Fruit fly (Drosophila melanogaster) whole organism, pupa: Measurements from ENCODE around the gene CG13699.

Experiments used
- CG10348 ChIP-seq: fragments of 200-800 bp; sonication (Bioruptor generic); IDR thresholded peaks from 2 replicates; pipeline ENCODE4 v1.3.6; 2022; ENCODE audit warnings: missing biosample characterization, missing genetic modification characterization
- CG12605 ChIP-seq: fragments of 200-800 bp; sonication (Bioruptor generic); IDR thresholded peaks from 2 replicates; pipeline ENCODE4 v1.3.6; 2022; ENCODE audit warnings: missing biosample characterization, missing genetic modification characterization
- CG13204 ChIP-seq: fragments of 200-800 bp; sonication (Bioruptor generic); optimal IDR thresholded peaks from 2 replicates; lab custom pipeline; 2018; ENCODE audit warnings: missing biosample characterization, mild to moderate bottlenecking, missing genetic modification characterization, moderate library complexity
- CG14655 ChIP-seq: fragments of 200-800 bp; sonication (Bioruptor generic); optimal IDR thresholded peaks from 3 replicates; lab custom pipeline; 2017; ENCODE audit warnings: mild to moderate bottlenecking, missing biosample characterization, missing genetic modification reagents, missing genetic modification characterization
- CG15710 ChIP-seq: fragments of 200-800 bp; sonication (Bioruptor generic); optimal IDR thresholded peaks from 2 replicates; lab custom pipeline; 2018; ENCODE audit warnings: missing biosample characterization, mild to moderate bottlenecking, missing genetic modification characterization, moderate library complexity
- CG17806 ChIP-seq: fragments of 200-800 bp; sonication (Bioruptor generic); optimal IDR thresholded peaks from 2 replicates; lab custom pipeline; 2018; ENCODE audit warnings: missing biosample characterization, mild to moderate bottlenecking, missing genetic modification characterization, moderate library complexity
- CG32121 ChIP-seq: fragments of 200-800 bp; sonication (Bioruptor generic); IDR thresholded peaks from 2 replicates; pipeline ENCODE4 v1.3.6; 2022; ENCODE audit warnings: missing biosample characterization, missing genetic modification characterization
- CG34367 ChIP-seq: fragments of 200-800 bp; sonication (Bioruptor generic); optimal IDR thresholded peaks from 2 replicates; lab custom pipeline; 2018; ENCODE audit warnings: missing biosample characterization, mild to moderate bottlenecking, missing genetic modification characterization
- CG4496 ChIP-seq: fragments of 200-800 bp; sonication (Bioruptor generic); IDR thresholded peaks from 3 replicates; pipeline ENCODE4 v1.3.6; 2022; ENCODE audit warnings: missing biosample characterization, missing genetic modification characterization
- CG8159 ChIP-seq: fragments of 200-800 bp; sonication (Bioruptor generic); optimal IDR thresholded peaks from 3 replicates; lab custom pipeline; 2018; ENCODE audit warnings: missing biosample characterization, mild to moderate bottlenecking, missing genetic modification characterization, moderate library complexity
- CG8301 ChIP-seq: fragments of 200-800 bp; sonication (Bioruptor generic); optimal IDR thresholded peaks from 2 replicates; lab custom pipeline; 2018; ENCODE audit warnings: missing biosample characterization, mild to moderate bottlenecking, missing genetic modification characterization
- CG9948 ChIP-seq: fragments of 200-800 bp; sonication (Bioruptor generic); optimal IDR thresholded peaks from 2 replicates; lab custom pipeline; 2018; ENCODE audit warnings: missing biosample characterization, mild to moderate bottlenecking, missing genetic modification characterization, moderate library complexity
- D1 ChIP-seq: fragments of 200-800 bp; sonication (Bioruptor generic); optimal IDR thresholded peaks from 2 replicates; lab custom pipeline; 2018; ENCODE audit warnings: missing biosample characterization, mild to moderate bottlenecking, missing genetic modification characterization, moderate library complexity
- EcR ChIP-seq: fragments of 200-800 bp; sonication (Bioruptor generic); optimal IDR thresholded peaks from 3 replicates; lab custom pipeline; 2019; ENCODE audit warnings: missing biosample characterization, missing genetic modification characterization, mild to moderate bottlenecking, moderate library complexity, missing genetic modification reagents
- Ets98B ChIP-seq: fragments of 200-800 bp; sonication (Bioruptor generic); IDR thresholded peaks from 2 replicates; pipeline ENCODE4 v1.3.6; 2022; ENCODE audit warnings: missing biosample characterization, missing genetic modification characterization
- Pif1A ChIP-seq: fragments of 200-800 bp; sonication (Bioruptor generic); optimal IDR thresholded peaks from 3 replicates; lab custom pipeline; 2016; ENCODE audit warnings: missing biosample characterization, missing genetic modification characterization
- Pif1B ChIP-seq: fragments of 200-800 bp; sonication (Bioruptor generic); optimal IDR thresholded peaks from 3 replicates; lab custom pipeline; 2016; ENCODE audit warnings: missing biosample characterization, missing genetic modification characterization
- Snoo ChIP-seq: fragments of 200-800 bp; sonication (Bioruptor generic); optimal IDR thresholded peaks from 3 replicates; lab custom pipeline; 2017; ENCODE audit warnings: missing biosample characterization, mild to moderate bottlenecking, missing genetic modification characterization, inconsistent platforms
- fd96Ca ChIP-seq: fragments of 200-800 bp; sonication (Bioruptor generic); IDR thresholded peaks from 3 replicates; pipeline ENCODE4 v1.3.6; 2022; ENCODE audit warnings: missing biosample characterization, missing genetic modification characterization
- gl ChIP-seq: fragments of 200-800 bp; sonication (Bioruptor generic); optimal IDR thresholded peaks from 2 replicates; lab custom pipeline; 2018; ENCODE audit warnings: missing biosample characterization, mild to moderate bottlenecking, missing genetic modification characterization
- rn ChIP-seq: fragments of 200-800 bp; sonication (Bioruptor generic); IDR thresholded peaks from 2 replicates; pipeline ENCODE4 v1.3.6; 2022; ENCODE audit warnings: missing biosample characterization, missing genetic modification characterization

CG13699 gene

dm6 chr3L:18161175-18161574 lies 1.1 kb downstream of the CG13699 start:
- TF ChIP-seq CG9948 (tag; lab: Kevin White, UChicago) (no peak), CG10348 (no peak), CG34367 (tag; lab: Kevin White, UChicago) (no peak), CG32121 (GFP tag; lab: Robert Waterston, UW) (no peak), CG8159 (no peak), CG13204 (GFP tag; lab: Kevin White, UChicago) (no peak), CG8301 (no peak), Pif1B (GFP tag; lab: Kevin White, UChicago) (no peak), CG17806 (tag; lab: Kevin White, UChicago) (no peak)

dm6 chr3L:18154140-18154539 lies 8.2 kb downstream of the CG13699 start:
- TF ChIP-seq CG4496 (GFP tag; lab: Robert Waterston, UW) (peak; percentile 73), CG15710 (tag; lab: Kevin White, UChicago) (no peak), Ets98B (GFP tag; lab: Robert Waterston, UW) (0 out of 2 replicates have a peak, but pooled peaks have one; percentile 28), fd96Ca (GFP tag; lab: Robert Waterston, UW) (0 out of 3 replicates have a peak, but pooled peaks have one; percentile 35)

- peak; percentile 81 for TF ChIP-seq CG14655 (GFP tag; lab: Kevin White, UChicago)
- TF ChIP-seq CG8301, result peak; percentile 86
- peak; percentile 81 for TF ChIP-seq Pif1A
- peak; percentile 72 for TF ChIP-seq CG17806 (tag; lab: Kevin White, UChicago)
- peak; percentile 90 for TF ChIP-seq CG8159
- peak; percentile 96 for TF ChIP-seq Snoo (tag; lab: Kevin White, UChicago)
- TF ChIP-seq CG13204 (GFP tag; lab: Kevin White, UChicago), result peak; percentile 57
- no peak for TF ChIP-seq EcR
- peak; percentile 82 for TF ChIP-seq Ets98B (GFP tag; lab: Robert Waterston, UW)
- TF ChIP-seq CG15710 (tag; lab: Kevin White, UChicago), result peak; percentile 86
- TF ChIP-seq CG12605 (GFP tag; lab: Robert Waterston, UW), result peak; percentile 79
- TF ChIP-seq D1 (tag; lab: Kevin White, UChicago), result peak; percentile 46
- peak; percentile 45 for TF ChIP-seq gl (tag; lab: Kevin White, UChicago)
- TF ChIP-seq Pif1B (GFP tag; lab: Kevin White, UChicago), result peak; percentile 89
- TF ChIP-seq CG34367 (tag; lab: Kevin White, UChicago), result peak; percentile 60
- peak; percentile 79 for TF ChIP-seq CG9948 (tag; lab: Kevin White, UChicago)
- peak; percentile 82 for TF ChIP-seq rn
- TF ChIP-seq CG4496 (GFP tag; lab: Robert Waterston, UW), result peak; percentile 90
- TF ChIP-seq CG32121 (GFP tag; lab: Robert Waterston, UW), result peak; percentile 96
- TF ChIP-seq fd96Ca (GFP tag; lab: Robert Waterston, UW), result peak; percentile 85; the same call in 2 of the 3 replicates
- peak; percentile 77 for TF ChIP-seq CG10348
Measured at dm6 chr3L:18148418-18148973, 13.8 kb downstream of the CG13699 start, which contains the start of gene CG7330. Gene CG7330, plus strand, starts transcription at chr3L:18148923.

- no peak for TF ChIP-seq EcR
- no peak for TF ChIP-seq CG8159
- TF ChIP-seq CG10348, result no peak
- no peak for TF ChIP-seq rn
- TF ChIP-seq CG34367 (tag; lab: Kevin White, UChicago), result no peak
- TF ChIP-seq Pif1A, result no peak
Measured at dm6 chr3L:18147596-18147995, 14.7 kb downstream of the CG13699 start.

- no peak for TF ChIP-seq CG8159
- peak; percentile 0 for TF ChIP-seq Pif1A
- no peak for TF ChIP-seq CG12605 (GFP tag; lab: Robert Waterston, UW)
- no peak for TF ChIP-seq CG34367 (tag; lab: Kevin White, UChicago)
- TF ChIP-seq CG14655 (GFP tag; lab: Kevin White, UChicago), result peak; percentile 3
- peak; percentile 38 for TF ChIP-seq CG8301
- TF ChIP-seq gl (tag; lab: Kevin White, UChicago), result no peak
- TF ChIP-seq Ets98B (GFP tag; lab: Robert Waterston, UW), result peak; percentile 39; the same call in 1 of the 2 replicates
- peak; percentile 71 for TF ChIP-seq CG32121 (GFP tag; lab: Robert Waterston, UW)
Measured at dm6 chr3L:18146833-18147232, 15.5 kb downstream of the CG13699 start.

- TF ChIP-seq CG17806 (tag; lab: Kevin White, UChicago), result no peak
- no peak for TF ChIP-seq CG10348
- TF ChIP-seq EcR, result no peak
- TF ChIP-seq Snoo (tag; lab: Kevin White, UChicago), result no peak
- TF ChIP-seq CG32121 (GFP tag; lab: Robert Waterston, UW), result no peak
- no peak for TF ChIP-seq rn
- TF ChIP-seq CG8301, result no peak
- no peak for TF ChIP-seq gl (tag; lab: Kevin White, UChicago)
- no peak for TF ChIP-seq Pif1A
Measured at dm6 chr3L:18144620-18145019, 17.7 kb downstream of the CG13699 start.

dm6 chr3L:18142969-18143368 lies 19.4 kb downstream of the CG13699 start:
- TF ChIP-seq CG9948 (tag; lab: Kevin White, UChicago), result no peak
